Fruit fly (Drosophila melanogaster): ENCODE measurements around the gene Madm.

dm6 chr3R:5742278-5743196 lies at the start of gene Madm, which contains the start of gene Sym:
- TF ChIP-seq psq (optimal IDR thresholded peaks at IDR 0.05) (no peak), pan (optimal IDR thresholded peaks at IDR 0.05) (no peak), EcR (GFP tag; optimal IDR thresholded peaks at IDR 0.05) (no peak)

Data from whole organism.